Fruit fly (Drosophila melanogaster) whole organism, embryonic: ENCODE data around the gene CG2540.

ENCODE experiments used
- Bdp1 ChIP-seq: fragments of 200-800 bp; sonication (Bioruptor generic); optimal IDR thresholded peaks from 3 replicates; lab custom pipeline; 2016; ENCODE audit warnings: missing biosample characterization, missing genetic modification characterization
- CG10462 ChIP-seq: fragments of 200-800 bp; sonication (Bioruptor generic); optimal IDR thresholded peaks from 2 replicates; lab custom pipeline; 2016; ENCODE audit warnings: missing biosample characterization, missing genetic modification characterization
- CG13775 ChIP-seq: fragments of 200-800 bp; sonication (Bioruptor generic); optimal IDR thresholded peaks from 3 replicates; lab custom pipeline; 2017; ENCODE audit warnings: missing biosample characterization, mild to moderate bottlenecking, missing genetic modification characterization
- CG14667 ChIP-seq: fragments of 200-800 bp; sonication (Bioruptor generic); IDR thresholded peaks from 2 replicates; pipeline ENCODE4 v1.3.6; 2022; ENCODE audit warnings: missing biosample characterization, missing genetic modification characterization
- CG14860 ChIP-seq: fragments of 200-800 bp; sonication (Bioruptor generic); IDR thresholded peaks from 3 replicates; pipeline ENCODE4 v1.3.6; 2022; ENCODE audit warnings: missing biosample characterization, missing genetic modification characterization; ENCODE audit not compliant: partially characterized antibody
- CG15011 ChIP-seq: fragments of 200-800 bp; sonication (Bioruptor generic); optimal IDR thresholded peaks from 3 replicates; lab custom pipeline; 2018; ENCODE audit warnings: missing biosample characterization, mild to moderate bottlenecking, missing genetic modification characterization
- CG15601 ChIP-seq: fragments of 200-800 bp; sonication (Bioruptor generic); optimal IDR thresholded peaks from 3 replicates; lab custom pipeline; 2019; ENCODE audit warnings: missing biosample characterization, mild to moderate bottlenecking, missing genetic modification characterization, moderate library complexity
- CG16779 ChIP-seq: fragments of 200-800 bp; sonication (Bioruptor generic); IDR thresholded peaks from 2 replicates; pipeline ENCODE4 v1.3.6; 2022; ENCODE audit warnings: missing biosample characterization, missing genetic modification characterization
- CG16813 ChIP-seq: fragments of 200-800 bp; sonication (Bioruptor generic); IDR thresholded peaks from 3 replicates; pipeline ENCODE4 v1.3.6; 2022; ENCODE audit warnings: missing biosample characterization, missing genetic modification characterization; ENCODE audit not compliant: partially characterized antibody
- CG18262 ChIP-seq: fragments of 200-800 bp; optimal IDR thresholded peaks from 3 replicates; lab custom pipeline; 2019; ENCODE audit warnings: missing biosample characterization, mild to moderate bottlenecking, missing genetic modification characterization, moderate library complexity
- CG2120 ChIP-seq: fragments of 200-800 bp; sonication (Bioruptor generic); optimal IDR thresholded peaks from 3 replicates; lab custom pipeline; 2016; ENCODE audit warnings: missing biosample characterization, missing genetic modification characterization
- CG31365 ChIP-seq: fragments of 200-800 bp; sonication (Bioruptor generic); optimal IDR thresholded peaks from 2 replicates; lab custom pipeline; 2018; ENCODE audit warnings: missing biosample characterization, mild to moderate bottlenecking, missing genetic modification characterization
- CG32772 ChIP-seq: fragments of 200-800 bp; sonication (Bioruptor generic); IDR thresholded peaks from 2 replicates; pipeline ENCODE4 v1.3.6; 2022; ENCODE audit warnings: missing biosample characterization, missing genetic modification characterization
- CG33557 ChIP-seq: fragments of 200-800 bp; sonication (Bioruptor generic); optimal IDR thresholded peaks from 2 replicates; lab custom pipeline; 2019; ENCODE audit warnings: missing biosample characterization, mild to moderate bottlenecking, missing genetic modification characterization, moderate library complexity
- CG4328 ChIP-seq: fragments of 200-800 bp; sonication (Bioruptor generic); optimal IDR thresholded peaks from 3 replicates; lab custom pipeline; 2017; ENCODE audit warnings: missing biosample characterization, missing genetic modification reagents, missing genetic modification characterization
- CG4730 ChIP-seq: fragments of 200-800 bp; sonication (Bioruptor generic); IDR thresholded peaks from 2 replicates; pipeline ENCODE4 v1.3.6; 2022; ENCODE audit warnings: missing biosample characterization, missing genetic modification characterization
- CG4854 ChIP-seq: fragments of 200-800 bp; sonication (Bioruptor generic); optimal IDR thresholded peaks from 2 replicates; lab custom pipeline; 2016; ENCODE audit warnings: missing biosample characterization, missing genetic modification characterization, inconsistent platforms
- CG6683 ChIP-seq: fragments of 200-800 bp; sonication (Bioruptor generic); optimal IDR thresholded peaks from 2 replicates; lab custom pipeline; 2017; ENCODE audit warnings: missing biosample characterization, mild to moderate bottlenecking, missing genetic modification characterization, missing genetic modification reagents
- CG7372 ChIP-seq: fragments of 200-800 bp; sonication (Bioruptor generic); IDR thresholded peaks from 2 replicates; pipeline ENCODE4 v1.3.6; 2022; ENCODE audit warnings: missing biosample characterization, missing genetic modification characterization
- CG7928 ChIP-seq: fragments of 200-800 bp; sonication (Bioruptor generic); optimal IDR thresholded peaks from 2 replicates; lab custom pipeline; 2017; ENCODE audit warnings: missing biosample characterization, mild to moderate bottlenecking, missing genetic modification characterization
- CHES-1-like ChIP-seq: fragments of 200-800 bp; sonication (Bioruptor generic); optimal IDR thresholded peaks from 2 replicates; lab custom pipeline; 2016; ENCODE audit warnings: missing biosample characterization, missing genetic modification characterization
- Camta ChIP-seq: fragments of 200-800 bp; sonication (Bioruptor generic); optimal IDR thresholded peaks from 2 replicates; lab custom pipeline; 2016; ENCODE audit warnings: missing biosample characterization, missing genetic modification characterization
- D19A ChIP-seq: fragments of 200-800 bp; optimal IDR thresholded peaks from 3 replicates; lab custom pipeline; 2019; ENCODE audit warnings: missing biosample characterization, mild to moderate bottlenecking, missing genetic modification characterization, moderate library complexity
- Dfd ChIP-seq, 2 experiments: fragments of >200 bp; optimal IDR thresholded peaks; 2 replicates each; lab custom pipeline; 2017; ENCODE audit warnings: missing biosample characterization in 2 of 2, missing genetic modification characterization in 2 of 2
- Doc2 ChIP-seq: fragments of 200-800 bp; sonication (Bioruptor generic); IDR thresholded peaks from 2 replicates; pipeline ENCODE4 v1.3.6; 2022; ENCODE audit warnings: missing biosample characterization, missing genetic modification characterization
- Dref ChIP-seq: fragments of 200-800 bp; sonication (Bioruptor generic); IDR thresholded peaks from 2 replicates; pipeline ENCODE4 v1.3.6; 2022; ENCODE audit warnings: missing biosample characterization, missing genetic modification characterization
- Ets97D ChIP-seq: fragments of 200-800 bp; sonication (Bioruptor generic); optimal IDR thresholded peaks from 3 replicates; lab custom pipeline; 2016; ENCODE audit warnings: missing biosample characterization, missing genetic modification characterization
- Fer1 ChIP-seq: fragments of 200-800 bp; sonication (Bioruptor generic); optimal IDR thresholded peaks from 2 replicates; lab custom pipeline; 2017; ENCODE audit warnings: missing biosample characterization, mild to moderate bottlenecking, missing genetic modification characterization
- H15 ChIP-seq: fragments of 200-800 bp; sonication (Bioruptor generic); IDR thresholded peaks from 3 replicates; pipeline ENCODE4 v1.3.6; 2022; ENCODE audit warnings: missing biosample characterization, missing genetic modification characterization
- Hr51 ChIP-seq, 2 experiments: fragments of 200-800 bp; sonication (Bioruptor generic); optimal IDR thresholded peaks; 2 replicates in 1 of 2; 3 replicates in 1 of 2; lab custom pipeline; 2016 to 2018; ENCODE audit warnings: missing biosample characterization in 2 of 2, missing genetic modification characterization in 2 of 2, mild to moderate bottlenecking in 1 of 2, moderate library complexity in 1 of 2
- Sry-δ ChIP-seq: fragments of 200-800 bp; sonication (Bioruptor generic); optimal IDR thresholded peaks from 2 replicates; lab custom pipeline; 2016; ENCODE audit warnings: missing biosample characterization, missing genetic modification characterization
- TFAM ChIP-seq: fragments of 200-800 bp; sonication (Bioruptor generic); optimal IDR thresholded peaks from 2 replicates; lab custom pipeline; 2017; ENCODE audit warnings: missing biosample characterization, missing genetic modification characterization, inconsistent platforms
- croc ChIP-seq: fragments of 200-800 bp; sonication (Bioruptor generic); conservative IDR thresholded peaks from 3 replicates; pipeline ENCODE4 v1.3.6; 2022; ENCODE audit warnings: missing biosample characterization, missing genetic modification characterization
- dan ChIP-seq: fragments of 200-800 bp; sonication (Bioruptor generic); IDR thresholded peaks from 2 replicates; pipeline ENCODE4 v1.3.6; 2022; ENCODE audit warnings: missing biosample characterization, missing genetic modification characterization
- dpn ChIP-seq, 2 experiments: fragments of 200-800 bp; sonication (Bioruptor generic); optimal IDR thresholded peaks; 3 replicates each; lab custom pipeline; 2016; ENCODE audit warnings: missing biosample characterization in 2 of 2, missing genetic modification characterization in 2 of 2
- emc ChIP-seq: fragments of 200-800 bp; sonication (Bioruptor generic); optimal IDR thresholded peaks from 2 replicates; lab custom pipeline; 2016; ENCODE audit warnings: missing biosample characterization, missing genetic modification characterization
- fd102C ChIP-seq: fragments of 200-800 bp; sonication (Bioruptor generic); optimal IDR thresholded peaks from 2 replicates; lab custom pipeline; 2018; ENCODE audit warnings: missing biosample characterization, mild to moderate bottlenecking, missing genetic modification characterization, moderate library complexity
- grau ChIP-seq: fragments of 200-800 bp; optimal IDR thresholded peaks from 3 replicates; lab custom pipeline; 2019; ENCODE audit warnings: missing biosample characterization, mild to moderate bottlenecking, missing genetic modification characterization, moderate library complexity
- grn ChIP-seq: fragments of 200-800 bp; sonication (Bioruptor generic); optimal IDR thresholded peaks from 3 replicates; lab custom pipeline; 2017; ENCODE audit warnings: missing biosample characterization, missing genetic modification characterization
- mirr ChIP-seq: fragments of 200-800 bp; sonication (Bioruptor generic); optimal IDR thresholded peaks from 3 replicates; lab custom pipeline; 2018; ENCODE audit warnings: missing biosample characterization, mild to moderate bottlenecking, missing genetic modification characterization
- nom ChIP-seq: fragments of 200-800 bp; sonication (Bioruptor generic); optimal IDR thresholded peaks from 2 replicates; lab custom pipeline; 2017; ENCODE audit warnings: missing biosample characterization, missing genetic modification characterization, mild to moderate bottlenecking, moderate library complexity, missing genetic modification reagents
- pan ChIP-seq, 4 experiments: fragments of >200 bp in 3 of 4; fragments of 200-800 bp in 1 of 4; sonication (Bioruptor generic) in 1 of 4; optimal IDR thresholded peaks in 3 of 4; IDR thresholded peaks in 1 of 4; 2 replicates each; pipeline versions ENCODE4 v1.3.6 to Lab custom; 2017 to 2022; ENCODE audit warnings: missing biosample characterization in 2 of 4, missing genetic modification characterization in 2 of 4, mixed read lengths in 1 of 4
- pb ChIP-seq: fragments of 200-800 bp; sonication (Bioruptor generic); optimal IDR thresholded peaks from 3 replicates; lab custom pipeline; 2016; ENCODE audit warnings: missing biosample characterization, missing genetic modification characterization
- rib ChIP-seq: fragments of 200-800 bp; sonication (Bioruptor generic); IDR thresholded peaks from 2 replicates; pipeline ENCODE4 v1.3.6; 2022; ENCODE audit warnings: missing biosample characterization, missing genetic modification characterization
- seq ChIP-seq: fragments of 200-800 bp; sonication (Bioruptor generic); IDR thresholded peaks from 2 replicates; pipeline ENCODE4 v1.3.6; 2022; ENCODE audit warnings: missing biosample characterization, missing genetic modification characterization
- so ChIP-seq: fragments of 200-800 bp; sonication (Bioruptor generic); IDR thresholded peaks from 3 replicates; pipeline ENCODE4 v1.3.6; 2022; ENCODE audit warnings: missing biosample characterization, missing genetic modification characterization
- stwl ChIP-seq: fragments of 200-800 bp; sonication (Bioruptor generic); optimal IDR thresholded peaks from 3 replicates; lab custom pipeline; 2018; ENCODE audit warnings: missing biosample characterization, mild to moderate bottlenecking, missing genetic modification characterization, moderate library complexity
- tap ChIP-seq: fragments of 200-800 bp; optimal IDR thresholded peaks from 3 replicates; lab custom pipeline; 2019; ENCODE audit warnings: missing biosample characterization, mild to moderate bottlenecking, missing genetic modification characterization, moderate library complexity
- vfl ChIP-seq: fragments of 200-800 bp; sonication (Bioruptor generic); optimal IDR thresholded peaks from 2 replicates; lab custom pipeline; 2016; ENCODE audit warnings: missing biosample characterization, missing genetic modification characterization

The CG2540 gene

DNA sequence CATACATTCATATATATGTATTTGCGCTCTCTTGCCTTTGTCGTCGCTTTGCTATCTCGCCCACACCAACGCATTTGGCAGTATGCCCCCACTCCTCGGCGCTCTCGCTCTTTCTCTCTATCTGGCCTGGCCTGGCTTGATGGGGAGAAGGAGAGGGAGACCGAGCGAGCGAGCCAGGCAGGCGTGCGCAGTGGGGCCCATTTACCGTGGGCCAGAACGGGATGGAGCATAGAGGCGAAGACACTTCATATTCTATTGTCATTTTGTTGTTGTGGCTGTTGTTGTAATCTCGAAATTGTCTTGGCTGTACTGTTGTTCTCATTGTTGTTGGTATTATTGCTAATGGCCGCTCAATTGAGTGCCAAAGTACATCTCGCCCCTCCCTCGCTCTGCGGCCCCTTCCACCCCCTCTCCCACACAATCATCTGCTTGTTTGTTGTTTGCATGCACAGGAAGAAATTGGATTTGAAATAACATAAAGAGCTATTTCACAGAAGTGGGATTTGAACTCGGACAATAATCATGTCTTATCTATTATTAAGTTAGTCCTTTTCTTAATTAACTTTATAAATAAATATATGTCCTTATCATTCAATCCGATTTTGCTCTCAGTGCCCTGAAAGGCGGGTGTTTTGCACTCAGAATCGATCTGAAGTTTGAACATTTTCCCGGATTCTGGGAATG, 35.6 kb downstream of the CG2540 start (continued):
- 0 out of 2 replicates have a peak, but pooled peaks have one; percentile 72 for TF ChIP-seq rib (GFP tag; lab: Robert Waterston, UW)
- peak; percentile 37 for TF ChIP-seq stwl (tag; lab: Kevin White, UChicago)
- peak; percentile 75 for TF ChIP-seq CG4854
- TF ChIP-seq Dfd (GFP tag; optimal IDR thresholded peaks at IDR 0.05; lab: Kevin White, UChicago) = no peak
- TF ChIP-seq nom = peak; percentile 90
- peak; percentile 92 for TF ChIP-seq CG16779
- TF ChIP-seq Doc2 = peak; percentile 68; the same call in 1 of the 2 replicates
- TF ChIP-seq Fer1 (GFP tag; lab: Kevin White, UChicago) = peak; percentile 81
- no peak; the same call in 1 of the 2 replicates for TF ChIP-seq dan
- TF ChIP-seq CG4328 = peak; percentile 53
- peak; percentile 46 for TF ChIP-seq CG6683 (GFP tag; lab: Kevin White, UChicago)
- peak; percentile 37 for TF ChIP-seq fd102C (GFP tag; lab: Kevin White, UChicago)
- TF ChIP-seq CG15601 (tag; lab: Kevin White, UChicago) = peak; percentile 80
- TF ChIP-seq Ets97D (GFP tag; lab: Kevin White, UChicago) = peak; percentile 13
- TF ChIP-seq so = peak; percentile 91
- TF ChIP-seq Dref (GFP tag; lab: Robert Waterston, UW) = no peak
- peak; percentile 87 for TF ChIP-seq CG4730 (GFP tag; lab: Robert Waterston, UW)
- TF ChIP-seq pb (GFP tag; lab: Kevin White, UChicago) = peak; percentile 16
- TF ChIP-seq CG18262 = peak; percentile 91
- TF ChIP-seq grau (tag; lab: Kevin White, UChicago) = peak; percentile 90
- TF ChIP-seq CHES-1-like = no peak
- peak; percentile 73 to 90 for TF ChIP-seq dpn (GFP tag; optimal IDR thresholded peaks at IDR 0.05; lab: Kevin White, UChicago)
- TF ChIP-seq CG14667 (GFP tag; lab: Robert Waterston, UW) = peak; percentile 91
- TF ChIP-seq Hr51 (GFP tag; optimal IDR thresholded peaks at IDR 0.05; lab: Kevin White, UChicago) = peak; percentile 44 to 87
- TF ChIP-seq vfl (GFP tag; lab: Kevin White, UChicago) = peak; percentile 56
- TF ChIP-seq CG31365 (tag; lab: Kevin White, UChicago) = peak; percentile 53
- peak; percentile 54 for TF ChIP-seq TFAM (GFP tag; lab: Kevin White, UChicago)
- peak; percentile 90 for TF ChIP-seq CG13775
- TF ChIP-seq emc (GFP tag; lab: Kevin White, UChicago) = no peak
- peak; percentile 88 for TF ChIP-seq H15 (GFP tag; lab: Robert Waterston, UW)
- TF ChIP-seq CG10462 = peak; percentile 74
- TF ChIP-seq pan (optimal IDR thresholded peaks at IDR 0.05; lab: Kevin White, UChicago) = no peak
- TF ChIP-seq pan (GFP tag; optimal IDR thresholded peaks at IDR 0.05 in 1 of 2, IDR thresholded peaks at IDR 0.05 in 1 of 2) = peak in 1 of 2 experiments; percentile 93
- TF ChIP-seq CG16813 (GFP tag; lab: Robert Waterston, UW) = no peak
- TF ChIP-seq CG7928 (GFP tag; lab: Kevin White, UChicago) = peak; percentile 34
- TF ChIP-seq seq (GFP tag; lab: Robert Waterston, UW) = peak; percentile 91
- peak; percentile 83 for TF ChIP-seq CG15011
- peak; percentile 81 for TF ChIP-seq CG33557 (GFP tag; lab: Kevin White, UChicago)
- TF ChIP-seq Sry-δ (GFP tag; lab: Kevin White, UChicago) = no peak
- TF ChIP-seq CG7372 = peak; percentile 89
- TF ChIP-seq Bdp1 = peak; percentile 20
- peak; percentile 83 for TF ChIP-seq D19A (tag; lab: Kevin White, UChicago)
- TF ChIP-seq croc (GFP tag; lab: Robert Waterston, UW) = peak; percentile 88
- TF ChIP-seq grn = peak; percentile 57
- peak; percentile 79 for TF ChIP-seq mirr
- peak; percentile 35 for TF ChIP-seq Camta (GFP tag; lab: Kevin White, UChicago)
- TF ChIP-seq CG14860 (GFP tag; lab: Robert Waterston, UW) = no peak
- TF ChIP-seq CG32772 (GFP tag; lab: Robert Waterston, UW) = peak; percentile 89
- TF ChIP-seq tap = peak; percentile 84
- TF ChIP-seq CG2120 (GFP tag; lab: Kevin White, UChicago) = peak; percentile 79
